Fruit fly (Drosophila melanogaster): ENCODE data around the gene Eig71Ef.

Gene Eig71Ef

DNA sequence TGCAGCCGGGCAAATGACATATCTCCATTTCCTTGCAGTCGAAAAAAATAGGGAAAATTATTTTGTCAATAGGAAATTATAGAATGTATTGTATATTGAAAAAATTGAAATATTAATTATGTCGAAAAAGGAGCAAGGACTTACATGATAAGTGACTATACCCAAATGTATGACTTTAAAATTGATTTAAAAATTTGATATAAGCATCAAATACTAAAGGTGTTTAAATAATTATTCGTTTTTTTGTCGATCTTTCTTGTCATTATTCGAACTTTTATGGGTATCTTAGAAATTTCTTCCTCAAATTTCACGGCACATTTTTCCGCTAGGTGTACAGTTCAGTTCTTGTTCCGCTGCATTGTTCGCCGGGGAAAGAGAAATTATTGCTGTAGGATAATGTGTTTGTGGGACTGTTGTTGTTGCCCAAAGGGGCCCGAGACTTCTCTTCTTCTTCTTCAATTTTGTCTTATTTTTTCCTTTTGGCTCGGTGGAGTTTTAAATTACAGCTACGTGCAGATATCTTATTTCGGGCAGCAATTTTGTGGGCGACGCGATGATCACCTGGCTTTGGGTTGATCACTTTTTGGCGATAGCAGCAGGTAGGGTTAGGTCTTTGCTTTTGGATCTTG is 43.3 kb upstream of the Eig71Ef start (continued):
- TF ChIP-seq dsx (GFP tag; optimal IDR thresholded peaks at IDR 0.05; ENCODE audit: poor library complexity, severe bottlenecking): peak; percentile 59
- peak; percentile 91 for TF ChIP-seq esn (GFP tag; optimal IDR thresholded peaks at IDR 0.05)
- TF ChIP-seq CG6276 (GFP tag; optimal IDR thresholded peaks at IDR 0.05): no peak
- peak; percentile 34; the same call in 1 of the 3 replicates for TF ChIP-seq CG6163 (GFP tag; IDR thresholded peaks at IDR 0.05)
- peak; percentile 35 to 55 for TF ChIP-seq ss (GFP tag; optimal IDR thresholded peaks at IDR 0.05)
- TF ChIP-seq Eip93F (GFP tag; optimal IDR thresholded peaks at IDR 0.05): no peak
- TF ChIP-seq cyc (GFP tag; optimal IDR thresholded peaks at IDR 0.05): peak; percentile 75
- peak; percentile 97 for TF ChIP-seq Eip78C (GFP tag)
- peak; percentile 89 for TF ChIP-seq Smox (GFP tag; optimal IDR thresholded peaks at IDR 0.05)
- TF ChIP-seq OdsH (GFP tag; optimal IDR thresholded peaks at IDR 0.05): peak; percentile 80
- TF ChIP-seq CG16779 (tag; optimal IDR thresholded peaks at IDR 0.05): no peak
- peak; percentile 33 for TF ChIP-seq CG9139 (GFP tag; optimal IDR thresholded peaks at IDR 0.05)
- TF ChIP-seq dac (GFP tag; optimal IDR thresholded peaks at IDR 0.05): no peak
- TF ChIP-seq CG3919 (GFP tag; optimal IDR thresholded peaks at IDR 0.05): peak; percentile 59
- TF ChIP-seq CG6808 (GFP tag; optimal IDR thresholded peaks at IDR 0.05): peak; percentile 79
- peak; percentile 95 for TF ChIP-seq svp (GFP tag)
- TF ChIP-seq CG10631 (GFP tag; optimal IDR thresholded peaks at IDR 0.05): peak; percentile 83
- TF ChIP-seq Sox15 (GFP tag; optimal IDR thresholded peaks at IDR 0.05): peak; percentile 54
- TF ChIP-seq CG11294 (GFP tag; IDR thresholded peaks at IDR 0.05): no peak
- TF ChIP-seq CG4318 (GFP tag; optimal IDR thresholded peaks at IDR 0.05): peak; percentile 5
- peak; percentile 75 for TF ChIP-seq pdm3 (GFP tag; optimal IDR thresholded peaks at IDR 0.05)
- TF ChIP-seq topi (GFP tag; optimal IDR thresholded peaks at IDR 0.05): peak; percentile 87
- 0 out of 2 replicates have a peak, but pooled peaks have one; percentile 10 for TF ChIP-seq CG15336 (GFP tag; IDR thresholded peaks at IDR 0.05)
- peak; percentile 41 for TF ChIP-seq CG10669 (GFP tag; optimal IDR thresholded peaks at IDR 0.05)
- TF ChIP-seq CG7368 (GFP tag; optimal IDR thresholded peaks at IDR 0.05): no peak
- peak; percentile 74 for TF ChIP-seq lz (GFP tag; optimal IDR thresholded peaks at IDR 0.05)
- TF ChIP-seq acj6 (GFP tag; optimal IDR thresholded peaks at IDR 0.05): peak; percentile 85
- peak; percentile 61 for TF ChIP-seq Blimp-1 (GFP tag; optimal IDR thresholded peaks at IDR 0.05)
- TF ChIP-seq CG34406 (GFP tag; optimal IDR thresholded peaks at IDR 0.05): peak; percentile 77

DNA sequence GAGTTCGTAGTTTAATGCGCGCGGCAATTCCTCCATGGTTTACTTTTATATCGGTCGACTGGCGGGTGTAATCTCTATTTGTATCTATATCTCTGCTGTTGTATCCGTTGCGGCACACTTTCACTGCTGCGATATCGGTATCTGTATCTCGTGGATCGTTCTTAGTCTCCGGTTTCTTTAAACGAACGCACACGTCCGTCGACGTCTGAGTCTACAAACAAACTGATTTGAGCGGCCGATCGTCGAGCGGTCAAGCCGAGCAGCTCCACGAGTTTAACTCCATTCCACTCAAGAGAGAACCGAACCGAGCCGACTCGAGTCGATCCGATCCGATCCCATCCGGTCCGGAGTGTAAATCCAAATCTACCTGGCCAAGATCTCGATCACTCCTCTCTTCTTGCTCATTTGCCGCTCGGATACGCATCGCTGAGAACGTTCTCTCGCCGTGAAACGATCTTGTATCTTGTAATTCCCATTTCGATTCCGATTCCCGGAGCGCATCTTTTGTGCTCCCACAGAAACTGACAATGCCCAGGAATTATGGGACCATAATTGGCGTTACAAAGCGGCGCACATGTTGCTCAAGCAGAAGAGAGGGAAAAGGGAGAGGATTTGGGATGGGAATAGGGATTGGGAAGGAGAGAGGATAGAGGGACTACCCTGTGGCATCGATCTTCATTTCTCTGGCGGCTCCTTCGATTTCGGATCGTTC is 42.6 kb upstream of the Eig71Ef start, which contains the start of gene comm2:
Gene comm2 (minus strand): TSS at position 225 of the 712 bp plus-strand sequence.
- TF ChIP-seq CG4318 (GFP tag; optimal IDR thresholded peaks at IDR 0.05): no peak
- TF ChIP-seq topi (GFP tag; optimal IDR thresholded peaks at IDR 0.05): no peak
- TF ChIP-seq Smox (GFP tag; optimal IDR thresholded peaks at IDR 0.05): no peak
- peak; percentile 38 for TF ChIP-seq fkh (GFP tag; optimal IDR thresholded peaks at IDR 0.05)
- TF ChIP-seq CG1621 (tag; optimal IDR thresholded peaks at IDR 0.05): peak; percentile 61
- TF ChIP-seq Lpt (GFP tag; optimal IDR thresholded peaks at IDR 0.05): no peak
- peak; percentile 22; the same call in 1 of the 2 replicates for TF ChIP-seq CG15336 (GFP tag; IDR thresholded peaks at IDR 0.05)
- no peak for TF ChIP-seq CG3032 (tag; optimal IDR thresholded peaks at IDR 0.05)
- no peak for TF ChIP-seq CG11294 (GFP tag; IDR thresholded peaks at IDR 0.05)
- TF ChIP-seq CG31627 (GFP tag; optimal IDR thresholded peaks at IDR 0.05): no peak
- no peak for TF ChIP-seq Eip75B (GFP tag; optimal IDR thresholded peaks at IDR 0.05)
- no peak for TF ChIP-seq CG34406 (GFP tag; optimal IDR thresholded peaks at IDR 0.05)
- no peak for TF ChIP-seq Met (GFP tag; optimal IDR thresholded peaks at IDR 0.05)
- TF ChIP-seq eg (GFP tag; IDR thresholded peaks at IDR 0.05): peak; percentile 48; the same call in 1 of the 3 replicates
- no peak for TF ChIP-seq CG10631 (GFP tag; optimal IDR thresholded peaks at IDR 0.05)
- TF ChIP-seq Eip93F (GFP tag; optimal IDR thresholded peaks at IDR 0.05): no peak
- TF ChIP-seq Hr39 (GFP tag; optimal IDR thresholded peaks at IDR 0.05): no peak
- TF ChIP-seq Sox102F (GFP tag; optimal IDR thresholded peaks at IDR 0.05): peak; percentile 33
- no peak for TF ChIP-seq CG8319 (GFP tag; optimal IDR thresholded peaks at IDR 0.05)
- TF ChIP-seq CG6808 (GFP tag; optimal IDR thresholded peaks at IDR 0.05): no peak
- peak in 1 of 2 experiments; percentile 15 for TF ChIP-seq ss (GFP tag; optimal IDR thresholded peaks at IDR 0.05)
- peak; percentile 39 for TF ChIP-seq Blimp-1 (GFP tag; optimal IDR thresholded peaks at IDR 0.05)
- TF ChIP-seq svp (GFP tag): no peak
- TF ChIP-seq dac (GFP tag; optimal IDR thresholded peaks at IDR 0.05): no peak
- TF ChIP-seq CG11902 (GFP tag; optimal IDR thresholded peaks at IDR 0.05): no peak
- TF ChIP-seq CG16779 (tag; optimal IDR thresholded peaks at IDR 0.05): peak; percentile 30
- TF ChIP-seq Gug (GFP tag; IDR thresholded peaks at IDR 0.05): no peak
- no peak for TF ChIP-seq CG9139 (GFP tag; optimal IDR thresholded peaks at IDR 0.05)
- TF ChIP-seq CG3919 (GFP tag; optimal IDR thresholded peaks at IDR 0.05): peak; percentile 24
- TF ChIP-seq cyc (GFP tag; optimal IDR thresholded peaks at IDR 0.05): no peak
- TF ChIP-seq achi (GFP tag; optimal IDR thresholded peaks at IDR 0.05): peak; percentile 9
- no peak for TF ChIP-seq net (GFP tag; optimal IDR thresholded peaks at IDR 0.05)
